Fruit fly (Drosophila melanogaster): Measurements from ENCODE around the gene CG5167.

Gene CG5167

DNA sequence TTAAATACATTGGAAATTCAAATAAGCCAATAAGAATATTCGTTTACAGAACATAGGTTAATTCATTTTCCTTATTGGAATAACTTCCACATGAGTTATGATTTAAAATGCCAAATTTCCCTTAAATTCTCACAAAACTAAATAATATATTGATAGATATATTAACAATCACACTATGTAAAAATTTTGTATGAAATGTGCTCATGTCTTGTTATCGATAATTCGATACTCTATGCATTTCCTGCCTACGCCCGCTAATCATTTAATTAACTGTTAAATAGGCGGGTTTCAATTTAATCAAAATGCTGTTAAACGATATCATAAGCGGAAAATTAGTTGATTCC is 19.9 kb downstream of the CG5167 start, which contains the start of gene NANS (continued):
- TF ChIP-seq unc-4 (GFP tag; IDR thresholded peaks at IDR 0.05; ENCODE audit: partially characterized antibody), result 0 out of 2 replicates have a peak, but pooled peaks have one; percentile 27
- TF ChIP-seq Dip3 (GFP tag; optimal IDR thresholded peaks at IDR 0.05), result no peak
- TF ChIP-seq CG17361 (GFP tag; IDR thresholded peaks at IDR 0.05), result peak; percentile 20
- TF ChIP-seq CG34224 (GFP tag; IDR thresholded peaks at IDR 0.05; ENCODE audit: partially characterized antibody), result peak; percentile 65
- TF ChIP-seq Scr (GFP tag; IDR thresholded peaks at IDR 0.05; ENCODE audit: partially characterized antibody), result peak; percentile 47; the same call in 1 of the 2 replicates
- peak; percentile 21 for TF ChIP-seq CG17385 (GFP tag; optimal IDR thresholded peaks at IDR 0.05)
- TF ChIP-seq CG11456 (GFP tag; IDR thresholded peaks at IDR 0.05), result no peak
- no peak for TF ChIP-seq mirr (GFP tag; optimal IDR thresholded peaks at IDR 0.05)
- TF ChIP-seq Dp (GFP tag; optimal IDR thresholded peaks at IDR 0.05), result peak; percentile 27
- TF ChIP-seq Dll (GFP tag; IDR thresholded peaks at IDR 0.05; ENCODE audit: partially characterized antibody), result peak; percentile 44; the same call in 1 of the 4 replicates
- TF ChIP-seq stwl (tag; optimal IDR thresholded peaks at IDR 0.05), result peak; percentile 6

DNA sequence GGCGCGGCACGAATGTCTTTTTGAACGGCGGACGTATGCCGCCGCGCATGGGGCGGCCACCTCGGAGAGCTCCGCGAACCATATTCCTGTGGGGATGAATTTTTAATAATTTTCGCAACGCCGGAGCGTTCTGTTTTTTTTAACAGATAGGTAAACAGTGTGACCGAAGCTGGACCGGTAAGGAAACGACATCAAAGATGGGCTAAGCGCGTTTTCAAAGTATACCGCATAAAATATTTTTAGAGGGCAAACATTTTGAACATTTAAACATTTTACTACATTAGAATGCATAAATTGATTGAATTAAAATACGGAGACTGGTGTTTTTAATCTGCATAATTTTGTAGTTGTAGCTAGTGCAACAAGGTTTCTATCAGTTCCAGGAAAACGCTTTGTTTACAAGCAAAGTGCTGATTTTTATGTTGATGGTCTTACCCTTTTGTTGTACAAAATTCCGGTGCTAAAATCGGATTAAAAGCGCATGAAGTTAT is 22.8 kb downstream of the CG5167 start, which contains the start of the genes CG5641 and CG5245:
Gene CG5641 (minus strand): TSS at position 163 of the 491 bp plus-strand sequence.
Gene CG5245 (plus strand): TSS at position 441 of the 491 bp plus-strand sequence.
- TF ChIP-seq gfzf (GFP tag; optimal IDR thresholded peaks at IDR 0.05) (peak; percentile 85), psq (GFP tag; optimal IDR thresholded peaks at IDR 0.05) (no peak), crol (GFP tag; IDR thresholded peaks at IDR 0.05) (no peak), trem (tag; optimal IDR thresholded peaks at IDR 0.05) (peak; percentile 51), insv (GFP tag; optimal IDR thresholded peaks at IDR 0.05) (peak in 1 of 2 experiments; percentile 0), CG30020 (tag; optimal IDR thresholded peaks at IDR 0.05) (peak; percentile 15), lbe (GFP tag; optimal IDR thresholded peaks at IDR 0.05) (no peak), CG1603 (tag; optimal IDR thresholded peaks at IDR 0.05) (peak; percentile 11), CG9797 (GFP tag; optimal IDR thresholded peaks at IDR 0.05) (peak; percentile 69), sug (tag; optimal IDR thresholded peaks at IDR 0.05) (no peak), CG15514 (GFP tag; optimal IDR thresholded peaks at IDR 0.05) (peak; percentile 57), her (GFP tag; optimal IDR thresholded peaks at IDR 0.05) (no peak), Ets65A (GFP tag) (no peak), zfh1 (GFP tag; IDR thresholded peaks at IDR 0.05) (0 out of 3 replicates have a peak, but pooled peaks have one; percentile 10), CG13296 (GFP tag; optimal IDR thresholded peaks at IDR 0.05) (no peak), Opbp (GFP tag; IDR thresholded peaks at IDR 0.05; ENCODE audit: partially characterized antibody) (0 out of 3 replicates have a peak, but pooled peaks have one; percentile 12), Sry-δ (GFP tag; optimal IDR thresholded peaks at IDR 0.05) (no peak), vvl (GFP tag; IDR thresholded peaks at IDR 0.05) (no peak), CG34422 (GFP tag; IDR thresholded peaks at IDR 0.05) (peak; percentile 31; the same call in 1 of the 3 replicates), otp (GFP tag; IDR thresholded peaks at IDR 0.05) (no peak), CG10654 (GFP tag; optimal IDR thresholded peaks at IDR 0.05) (no peak), klu (GFP tag; IDR thresholded peaks at IDR 0.05) (no peak), Stat92E (GFP tag; optimal IDR thresholded peaks at IDR 0.05) (peak in 1 of 3 experiments; percentile 5), CG14710 (tag; optimal IDR thresholded peaks at IDR 0.05) (peak; percentile 27), Sin3A (optimal IDR thresholded peaks at IDR 0.05) (peak; percentile 34), nmo (GFP tag; optimal IDR thresholded peaks at IDR 0.05) (peak; percentile 20), bbx (GFP tag; IDR thresholded peaks at IDR 0.05; ENCODE audit: partially characterized antibody) (no peak), CG17568 (GFP tag; optimal IDR thresholded peaks at IDR 0.05) (no peak), NK7.1 (GFP tag; optimal IDR thresholded peaks at IDR 0.05) (no peak), bowl (GFP tag; IDR thresholded peaks at IDR 0.05) (no peak), CG2202 (tag; optimal IDR thresholded peaks at IDR 0.05) (no peak), CG18764 (GFP tag; optimal IDR thresholded peaks at IDR 0.05) (no peak), Ets97D (GFP tag; optimal IDR thresholded peaks at IDR 0.05) (peak; percentile 23), CG11093 (GFP tag; IDR thresholded peaks at IDR 0.05) (no peak), chif (GFP tag; optimal IDR thresholded peaks at IDR 0.05) (no peak), kah (GFP tag; optimal IDR thresholded peaks at IDR 0.05) (no peak), fd3F (GFP tag; optimal IDR thresholded peaks at IDR 0.05) (no peak), caup (GFP tag; optimal IDR thresholded peaks at IDR 0.05; ENCODE audit: severe bottlenecking) (no peak)

Data from whole organism, embryonic.